Worm (Caenorhabditis elegans) whole organism, late embryonic: ENCODE results near the gene ZC443.2.

Experiments used
- ahr-1 ChIP-seq: sonication (generic microtip); optimal IDR thresholded peaks from 2 replicates; lab custom pipeline; 2016; ENCODE audit warnings: missing genetic modification characterization, missing compliant biosample characterization
- ama-1 ChIP-seq: fragments of 150-350 bp; optimal IDR thresholded peaks from 2 replicates; lab custom pipeline; 2014
- elt-4 ChIP-seq: sonication (generic microtip); optimal IDR thresholded peaks from 2 replicates; lab custom pipeline; 2016; ENCODE audit warnings: missing genetic modification characterization, missing compliant biosample characterization
- eyg-1 ChIP-seq: sonication (generic microtip); optimal IDR thresholded peaks from 2 replicates; lab custom pipeline; 2016; ENCODE audit warnings: missing genotype, missing genetic modification characterization, missing compliant biosample characterization
- fkh-10 ChIP-seq: fragments of 150-350 bp; optimal IDR thresholded peaks from 2 replicates; lab custom pipeline; 2014; ENCODE audit warnings: missing biosample characterization, missing genetic modification reagents, missing genetic modification characterization
- lim-6 ChIP-seq: sonication (generic microtip); optimal IDR thresholded peaks from 2 replicates; lab custom pipeline; 2016; ENCODE audit warnings: missing genetic modification characterization, missing compliant biosample characterization
- nhr-232 ChIP-seq: sonication (generic microtip); optimal IDR thresholded peaks from 2 replicates; lab custom pipeline; 2016; ENCODE audit warnings: missing genetic modification characterization, missing compliant biosample characterization
- pha-4 ChIP-seq: fragments of 150-350 bp; optimal IDR thresholded peaks from 2 replicates; lab custom pipeline; 2018; ENCODE audit warnings: missing biosample characterization, missing genetic modification reagents, missing genetic modification characterization
- tbx-2 ChIP-seq: sonication (generic microtip); optimal IDR thresholded peaks from 2 replicates; lab custom pipeline; 2016; ENCODE audit warnings: missing genetic modification characterization, missing compliant biosample characterization
- ttx-3 ChIP-seq: sonication (generic microtip); optimal IDR thresholded peaks from 2 replicates; lab custom pipeline; 2016; ENCODE audit warnings: missing genetic modification reagents, missing genetic modification characterization, missing compliant biosample characterization
- unc-86 ChIP-seq: sonication (generic microtip); optimal IDR thresholded peaks from 2 replicates; lab custom pipeline; 2016; ENCODE audit warnings: missing genetic modification characterization, missing compliant biosample characterization

DNA sequence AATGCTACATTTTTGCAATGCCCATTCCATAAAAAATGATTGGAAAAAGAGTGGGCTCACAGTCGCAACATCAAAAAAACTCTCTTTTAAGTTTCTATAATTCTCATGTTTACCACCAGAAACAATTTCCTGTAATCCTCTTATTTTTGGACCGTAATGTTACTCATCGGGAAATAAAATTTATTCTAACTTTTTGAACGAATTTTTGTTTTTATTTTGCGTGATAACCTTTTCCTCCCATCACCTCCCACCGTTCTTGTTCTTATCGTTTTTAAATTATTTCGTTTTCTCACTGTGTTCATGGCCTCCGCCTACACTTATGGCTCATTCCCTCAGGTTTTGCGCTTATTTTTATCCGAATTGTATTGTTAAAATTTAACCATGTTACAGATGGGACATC is 48.2 kb upstream of the ZC443.2 start, which contains the start of gene anp-1:
- no peak for TF ChIP-seq eyg-1 (tag; lab: Kevin White, UChicago)
- no peak for TF ChIP-seq tbx-2 (tag; lab: Kevin White, UChicago)
- TF ChIP-seq ttx-3 (tag; lab: Kevin White, UChicago): no peak
- no peak for TF ChIP-seq unc-86 (tag; lab: Kevin White, UChicago)
- no peak for TF ChIP-seq fkh-10
- TF ChIP-seq pha-4 (tag; lab: Kevin White, UChicago): no peak
- TF ChIP-seq ahr-1 (tag; lab: Kevin White, UChicago): no peak
- TF ChIP-seq nhr-232 (tag; lab: Kevin White, UChicago): no peak
- TF ChIP-seq elt-4 (tag; lab: Kevin White, UChicago): no peak
- TF ChIP-seq ama-1: no peak
- no peak for TF ChIP-seq lim-6 (tag; lab: Kevin White, UChicago)
